Worm (Caenorhabditis elegans) whole organism, young adult: ENCODE data around the gene srx-84.

ENCODE experiments used
- B0019.2 ChIP-seq: fragments of 200-800 bp; sonication (Bioruptor generic); conservative IDR thresholded peaks from 2 replicates; pipeline ENCODE4 v1.3.6; 2022; ENCODE audit warnings: missing genetic modification reagents, missing genetic modification characterization, missing compliant biosample characterization
- B0336.3 ChIP-seq: fragments of 200-800 bp; sonication (Bioruptor generic); IDR thresholded peaks from 2 replicates; pipeline ENCODE4 v1.3.6; 2022; ENCODE audit warnings: missing genetic modification characterization, missing compliant biosample characterization
- C06A6.2 ChIP-seq: fragments of 200-800 bp; sonication (Bioruptor generic); conservative IDR thresholded peaks from 2 replicates; pipeline ENCODE4 v1.3.6; 2022; ENCODE audit warnings: missing genetic modification characterization, missing compliant biosample characterization
- F33H1.4 ChIP-seq: fragments of 200-800 bp; sonication (Bioruptor generic); IDR thresholded peaks from 2 replicates; pipeline ENCODE4 v1.3.6; 2022; ENCODE audit warnings: missing genetic modification reagents, missing genetic modification characterization, missing compliant biosample characterization
- F52B5.7 ChIP-seq: sonication (generic microtip); optimal IDR thresholded peaks from 2 replicates; lab custom pipeline; 2016; ENCODE audit warnings: mild to moderate bottlenecking, missing genetic modification characterization, missing compliant biosample characterization
- F55B11.4 ChIP-seq: sonication (generic microtip); optimal IDR thresholded peaks from 2 replicates; lab custom pipeline; 2016; ENCODE audit warnings: missing compliant biosample characterization, missing genetic modification characterization, borderline replicate concordance; ENCODE audit not compliant: insufficient read depth
- F57C9.4 ChIP-seq: sonication (generic microtip); optimal IDR thresholded peaks from 2 replicates; lab custom pipeline; 2017; ENCODE audit warnings: mild to moderate bottlenecking, missing genetic modification characterization, missing compliant biosample characterization
- K12H6.12 ChIP-seq: fragments of 200-800 bp; sonication (Bioruptor generic); optimal IDR thresholded peaks from 2 replicates; lab custom pipeline; 2018; ENCODE audit warnings: mild to moderate bottlenecking, missing genetic modification characterization, missing compliant biosample characterization
- Y53F4B.3 ChIP-seq: fragments of 200-800 bp; sonication (Bioruptor generic); IDR thresholded peaks from 2 replicates; pipeline ENCODE4 v1.3.6; 2022; ENCODE audit warnings: missing genetic modification reagents, missing genetic modification characterization, missing compliant biosample characterization
- akir-1 ChIP-seq: fragments of 200-800 bp; sonication (Bioruptor generic); optimal IDR thresholded peaks from 2 replicates; lab custom pipeline; 2018; ENCODE audit warnings: mild to moderate bottlenecking, missing genetic modification characterization, moderate library complexity, missing compliant biosample characterization
- aptf-2 ChIP-seq: fragments of 200-800 bp; sonication (Bioruptor generic); conservative IDR thresholded peaks from 2 replicates; pipeline ENCODE4 v1.3.6; 2022; ENCODE audit warnings: missing genetic modification reagents, missing genetic modification characterization, missing compliant biosample characterization
- attf-5 ChIP-seq: fragments of 200-800 bp; sonication (Bioruptor generic); optimal IDR thresholded peaks from 2 replicates; lab custom pipeline; 2018; ENCODE audit warnings: mild to moderate bottlenecking, missing genetic modification characterization, missing compliant biosample characterization
- attf-6 ChIP-seq: fragments of 200-800 bp; sonication (Bioruptor generic); IDR thresholded peaks from 2 replicates; pipeline ENCODE4 v1.3.6; 2022; ENCODE audit warnings: missing genetic modification reagents, missing genetic modification characterization, missing compliant biosample characterization
- cebp-2 ChIP-seq: fragments of 200-800 bp; sonication (Bioruptor generic); IDR thresholded peaks from 2 replicates; pipeline ENCODE4 v1.3.6; 2022; ENCODE audit warnings: missing genetic modification characterization, missing compliant biosample characterization
- ceh-27 ChIP-seq: fragments of 200-800 bp; sonication (Bioruptor generic); optimal IDR thresholded peaks from 2 replicates; lab custom pipeline; 2018; ENCODE audit warnings: mild to moderate bottlenecking, missing genetic modification characterization, moderate library complexity, missing compliant biosample characterization
- die-1 ChIP-seq: sonication (generic microtip); optimal IDR thresholded peaks from 2 replicates; lab custom pipeline; 2016; ENCODE audit warnings: missing genotype, mild to moderate bottlenecking, missing genetic modification characterization, missing compliant biosample characterization
- efl-1 ChIP-seq: fragments of 150-350 bp; optimal IDR thresholded peaks from 2 replicates; lab custom pipeline; 2014; ENCODE audit warnings: missing biosample characterization, missing genetic modification reagents, missing genetic modification characterization
- egrh-3 ChIP-seq: fragments of 200-800 bp; sonication (Bioruptor generic); IDR thresholded peaks from 2 replicates; pipeline ENCODE4 v1.3.6; 2022; ENCODE audit warnings: missing genetic modification reagents, missing genetic modification characterization, missing compliant biosample characterization
- gei-17 ChIP-seq: fragments of 200-800 bp; sonication (Bioruptor generic); optimal IDR thresholded peaks from 2 replicates; lab custom pipeline; 2018; ENCODE audit warnings: mild to moderate bottlenecking, missing genetic modification characterization, missing compliant biosample characterization
- him-1 ChIP-seq: sonication (generic microtip); optimal IDR thresholded peaks from 2 replicates; lab custom pipeline; 2016; ENCODE audit warnings: missing genotype, missing genetic modification reagents, missing genetic modification characterization, missing compliant biosample characterization
- hmg-1.2 ChIP-seq: fragments of 200-800 bp; sonication (Bioruptor generic); IDR thresholded peaks from 2 replicates; pipeline ENCODE4 v1.3.6; 2022; ENCODE audit warnings: missing genetic modification reagents, missing genetic modification characterization, missing compliant biosample characterization
- hrde-1 ChIP-seq: sonication (generic microtip); optimal IDR thresholded peaks from 2 replicates; lab custom pipeline; 2016; ENCODE audit warnings: missing genetic modification characterization, mild to moderate bottlenecking, missing compliant biosample characterization, moderate library complexity, missing genotype, missing genetic modification reagents, borderline replicate concordance
- lag-1 ChIP-seq: fragments of 200-800 bp; sonication (Bioruptor generic); IDR thresholded peaks from 2 replicates; pipeline ENCODE4 v1.3.6; 2022; ENCODE audit warnings: missing genetic modification reagents, missing genetic modification characterization, missing compliant biosample characterization
- lin-26 ChIP-seq: fragments of 200-800 bp; sonication (Bioruptor generic); IDR thresholded peaks from 2 replicates; pipeline ENCODE4 v1.3.6; 2022; ENCODE audit warnings: missing genetic modification reagents, missing genetic modification characterization, missing compliant biosample characterization
- madf-3 ChIP-seq: fragments of 200-800 bp; sonication (Bioruptor generic); IDR thresholded peaks from 2 replicates; pipeline ENCODE4 v1.3.6; 2022; ENCODE audit warnings: missing genetic modification reagents, missing genetic modification characterization, missing compliant biosample characterization
- mes-4 ChIP-seq: sonication (generic microtip); optimal IDR thresholded peaks from 2 replicates; lab custom pipeline; 2016; ENCODE audit warnings: missing genotype, missing genetic modification characterization, missing compliant biosample characterization
- nhr-120 ChIP-seq: fragments of 200-800 bp; sonication (Bioruptor generic); IDR thresholded peaks from 2 replicates; pipeline ENCODE4 v1.3.6; 2022; ENCODE audit warnings: missing genetic modification characterization, missing compliant biosample characterization
- nhr-179 ChIP-seq: sonication (generic microtip); optimal IDR thresholded peaks from 2 replicates; lab custom pipeline; 2016; ENCODE audit warnings: mild to moderate bottlenecking, missing genetic modification characterization, missing compliant biosample characterization
- nhr-80 ChIP-seq: sonication (generic microtip); optimal IDR thresholded peaks from 2 replicates; lab custom pipeline; 2016; ENCODE audit warnings: missing genetic modification characterization, missing compliant biosample characterization
- nhr-90 ChIP-seq: sonication (generic microtip); optimal IDR thresholded peaks from 2 replicates; lab custom pipeline; 2016; ENCODE audit warnings: missing genotype, mild to moderate bottlenecking, missing genetic modification characterization, missing compliant biosample characterization
- pha-4 ChIP-seq: fragments of 150-350 bp; sonication (generic microtip); optimal IDR thresholded peaks from 2 replicates; lab custom pipeline; 2014; ENCODE audit warnings: missing biosample characterization, missing genetic modification reagents, missing genetic modification characterization
- rcor-1 ChIP-seq: fragments of 200-800 bp; sonication (Bioruptor generic); IDR thresholded peaks from 2 replicates; pipeline ENCODE4 v1.3.6; 2022; ENCODE audit warnings: missing genetic modification reagents, missing genetic modification characterization, missing compliant biosample characterization
- sdz-38 ChIP-seq: sonication (generic microtip); optimal IDR thresholded peaks from 2 replicates; lab custom pipeline; 2016; ENCODE audit warnings: missing genotype, missing genetic modification characterization, missing compliant biosample characterization
- sea-2 ChIP-seq: fragments of 200-800 bp; sonication (Bioruptor generic); IDR thresholded peaks from 2 replicates; pipeline ENCODE4 v1.3.6; 2022; ENCODE audit warnings: missing genetic modification characterization, missing compliant biosample characterization
- snpc-1.3 ChIP-seq: sonication (generic microtip); optimal IDR thresholded peaks from 2 replicates; lab custom pipeline; 2017; ENCODE audit warnings: missing genetic modification characterization, mild to moderate bottlenecking, missing compliant biosample characterization, antibody characterized with exemption, moderate library complexity, missing genotype, missing genetic modification reagents; ENCODE audit not compliant: insufficient read depth
- snpc-4 ChIP-seq, 5 experiments: fragments of 150-350 bp in 1 of 5; sonication (generic microtip) in 4 of 5; optimal IDR thresholded peaks; 2 replicates each; lab custom pipeline; 2014 to 2018; ENCODE audit warnings: missing genetic modification characterization in 5 of 5, missing biosample characterization in 3 of 5, antibody characterized with exemption in 2 of 5, mild to moderate bottlenecking in 2 of 5, missing compliant biosample characterization in 2 of 5, missing genotype in 2 of 5, moderate library complexity in 2 of 5, missing genetic modification reagents in 1 of 5
- somi-1 ChIP-seq: fragments of 200-800 bp; sonication (Bioruptor generic); optimal IDR thresholded peaks from 2 replicates; lab custom pipeline; 2018; ENCODE audit warnings: mild to moderate bottlenecking, missing genetic modification characterization, missing compliant biosample characterization
- sptf-2 ChIP-seq: fragments of 200-800 bp; sonication (Bioruptor generic); optimal IDR thresholded peaks from 2 replicates; lab custom pipeline; 2018; ENCODE audit warnings: mild to moderate bottlenecking, missing genetic modification characterization, missing compliant biosample characterization
- tbp1 ChIP-seq: fragments of 200-800 bp; sonication (Bioruptor generic); optimal IDR thresholded peaks from 2 replicates; lab custom pipeline; 2018; ENCODE audit warnings: mild to moderate bottlenecking, missing genetic modification characterization, missing compliant biosample characterization
- xnd-1 ChIP-seq: sonication (generic microtip); optimal IDR thresholded peaks from 2 replicates; lab custom pipeline; 2016; ENCODE audit warnings: missing genotype, missing genetic modification reagents, missing genetic modification characterization, missing compliant biosample characterization
- zfh-2 ChIP-seq: fragments of 200-800 bp; sonication (Bioruptor generic); conservative IDR thresholded peaks from 2 replicates; pipeline ENCODE4 v1.3.6; 2022; ENCODE audit warnings: missing genetic modification reagents, missing genetic modification characterization, missing compliant biosample characterization
- ztf-6 ChIP-seq: fragments of 200-800 bp; sonication (Bioruptor generic); IDR thresholded peaks from 2 replicates; pipeline ENCODE4 v1.3.6; 2022; ENCODE audit warnings: missing genetic modification reagents, missing genetic modification characterization, missing compliant biosample characterization

srx-84 gene

ce11 chrV:11621276-11621675 is 22.4 kb downstream of the srx-84 start:
- no peak for TF ChIP-seq efl-1 (GFP tag; lab: Kevin White, UChicago)
- TF ChIP-seq sea-2 (GFP tag; lab: Robert Waterston, UW), result no peak
- TF ChIP-seq nhr-120 (GFP tag; lab: Robert Waterston, UW), result no peak
- TF ChIP-seq madf-3 (GFP tag; lab: Robert Waterston, UW), result no peak
- TF ChIP-seq F55B11.4 (tag; lab: Kevin White, UChicago), result no peak
- no peak for TF ChIP-seq him-1 (tag; lab: Kevin White, UChicago)
- TF ChIP-seq K12H6.12, result no peak
- TF ChIP-seq attf-5 (GFP tag; lab: Kevin White, UChicago), result no peak
- no peak for TF ChIP-seq nhr-80 (tag; lab: Kevin White, UChicago)
- no peak for TF ChIP-seq pha-4 (tag; lab: Kevin White, UChicago)
- TF ChIP-seq sptf-2, result no peak
- no peak for TF ChIP-seq tbp1 (GFP tag; lab: Kevin White, UChicago)
- no peak for TF ChIP-seq sdz-38 (tag; lab: Kevin White, UChicago)
- TF ChIP-seq ceh-27 (GFP tag; lab: Kevin White, UChicago), result no peak
- no peak for TF ChIP-seq zfh-2 (GFP tag; lab: Robert Waterston, UW)
- TF ChIP-seq xnd-1, result no peak
- no peak for TF ChIP-seq somi-1 (GFP tag; lab: Kevin White, UChicago)
- no peak for TF ChIP-seq snpc-4 (GFP tag; optimal IDR thresholded peaks at IDR 0.05; lab: Kevin White, UChicago)
- no peak for TF ChIP-seq snpc-4 (tag; optimal IDR thresholded peaks at IDR 0.05; lab: Kevin White, UChicago)

ce11 chrV:11624954-11625353 is 26.0 kb downstream of the srx-84 start:
- TF ChIP-seq ceh-27 (GFP tag; lab: Kevin White, UChicago) (no peak), attf-6 (no peak), die-1 (tag; lab: Kevin White, UChicago) (no peak), ztf-6 (GFP tag; lab: Robert Waterston, UW) (no peak), mes-4 (no peak), F52B5.7 (tag; lab: Kevin White, UChicago) (no peak), nhr-90 (tag; lab: Kevin White, UChicago) (no peak), hmg-1.2 (GFP tag; lab: Robert Waterston, UW) (no peak), hrde-1 (tag; lab: Kevin White, UChicago) (no peak), lag-1 (GFP tag; lab: Robert Waterston, UW) (no peak), efl-1 (GFP tag; lab: Kevin White, UChicago) (no peak), madf-3 (GFP tag; lab: Robert Waterston, UW) (no peak), akir-1 (GFP tag; lab: Kevin White, UChicago) (no peak)

ce11 chrV:11627837-11628236 is 28.9 kb downstream of the srx-84 start:
- no peak for TF ChIP-seq Y53F4B.3
- TF ChIP-seq, all 124 proteins: peak for 0

ce11 chrV:11629222-11630026 is 30.5 kb downstream of the srx-84 start, which contains the start of gene F35B12.10:
Gene F35B12.10, minus strand, starts transcription at chrV:11629272.
- no peak for TF ChIP-seq nhr-179 (tag; lab: Kevin White, UChicago)
- no peak for TF ChIP-seq F57C9.4 (tag; lab: Kevin White, UChicago)
- TF ChIP-seq aptf-2 (GFP tag; lab: Robert Waterston, UW), result no peak
- TF ChIP-seq gei-17 (GFP tag; lab: Kevin White, UChicago), result no peak
- TF ChIP-seq somi-1 (GFP tag; lab: Kevin White, UChicago), result no peak
- no peak for TF ChIP-seq rcor-1 (GFP tag; lab: Robert Waterston, UW)
- peak; percentile 56; the same call in 1 of the 2 replicates for TF ChIP-seq B0336.3 (GFP tag; lab: Robert Waterston, UW)
- TF ChIP-seq B0019.2 (GFP tag; lab: Robert Waterston, UW), result no peak
- TF ChIP-seq snpc-1.3 (tag; lab: Kevin White, UChicago), result no peak
- no peak for TF ChIP-seq egrh-3 (GFP tag; lab: Robert Waterston, UW)
- no peak for TF ChIP-seq snpc-4 (GFP tag; optimal IDR thresholded peaks at IDR 0.05; lab: Kevin White, UChicago)
- peak in 1 of 4 experiments; percentile 7 for TF ChIP-seq snpc-4 (tag; optimal IDR thresholded peaks at IDR 0.05; lab: Kevin White, UChicago)
- TF ChIP-seq zfh-2 (GFP tag; lab: Robert Waterston, UW), result no peak
- TF ChIP-seq lin-26 (GFP tag; lab: Robert Waterston, UW), result no peak
- no peak for TF ChIP-seq F33H1.4 (GFP tag; lab: Robert Waterston, UW)
- no peak for TF ChIP-seq attf-6
- no peak for TF ChIP-seq C06A6.2 (GFP tag; lab: Robert Waterston, UW)
- no peak for TF ChIP-seq cebp-2 (GFP tag; lab: Robert Waterston, UW)
